Worm (Caenorhabditis elegans) whole organism, L3 larva: ENCODE measurements around the gene clc-1.

Experiments
- aly-2 ChIP-seq: fragments of 150-350 bp; optimal IDR thresholded peaks from 2 replicates; lab custom pipeline; 2014; ENCODE audit warnings: missing biosample characterization, missing genetic modification characterization
- ama-1 ChIP-seq: fragments of 150-350 bp; optimal IDR thresholded peaks from 2 replicates; lab custom pipeline; 2018
- ceh-16 ChIP-seq: sonication (generic microtip); optimal IDR thresholded peaks from 2 replicates; lab custom pipeline; 2017; ENCODE audit warnings: missing biosample characterization, missing genetic modification characterization
- ceh-28 ChIP-seq: fragments of 150-350 bp; optimal IDR thresholded peaks from 2 replicates; lab custom pipeline; 2014; ENCODE audit warnings: missing biosample characterization, missing genetic modification reagents, missing genetic modification characterization
- ceh-82 ChIP-seq: fragments of 150-350 bp; optimal IDR thresholded peaks from 2 replicates; lab custom pipeline; 2014; ENCODE audit warnings: missing biosample characterization, missing genetic modification characterization
- daf-12 ChIP-seq: fragments of 150-350 bp; optimal IDR thresholded peaks from 2 replicates; lab custom pipeline; 2014; ENCODE audit warnings: missing biosample characterization, missing genetic modification reagents, missing genetic modification characterization
- egl-27 ChIP-seq: sonication (generic microtip); optimal IDR thresholded peaks from 4 replicates; lab custom pipeline; 2017; ENCODE audit warnings: missing biosample characterization, missing genetic modification reagents, missing genetic modification characterization
- egl-5 ChIP-seq: fragments of 150-350 bp; optimal IDR thresholded peaks from 2 replicates; lab custom pipeline; 2017; ENCODE audit warnings: missing biosample characterization, missing genetic modification reagents, missing genetic modification characterization, inconsistent platforms
- elt-1 ChIP-seq: fragments of 150-350 bp; optimal IDR thresholded peaks from 2 replicates; lab custom pipeline; 2014; ENCODE audit warnings: missing biosample characterization, missing genetic modification characterization
- elt-2 ChIP-seq: sonication (generic microtip); optimal IDR thresholded peaks from 2 replicates; lab custom pipeline; 2016; ENCODE audit warnings: missing genetic modification reagents, mild to moderate bottlenecking, missing genetic modification characterization, missing compliant biosample characterization
- elt-3 ChIP-seq, 3 experiments: fragments of 150-350 bp in 1 of 3; sonication (generic microtip) in 2 of 3; optimal IDR thresholded peaks; 2 replicates in 2 of 3; 4 replicates in 1 of 3; lab custom pipeline; 2014 to 2017; ENCODE audit warnings: missing biosample characterization in 3 of 3, missing genetic modification characterization in 3 of 3
- eor-1 ChIP-seq, 2 experiments: fragments of 150-350 bp; optimal IDR thresholded peaks; 2 replicates each; lab custom pipeline; 2014 to 2018; ENCODE audit warnings: missing biosample characterization in 2 of 2, missing genetic modification characterization in 2 of 2
- fkh-10 ChIP-seq: sonication (generic microtip); optimal IDR thresholded peaks from 2 replicates; lab custom pipeline; 2017; ENCODE audit warnings: missing biosample characterization, missing genetic modification reagents, missing genetic modification characterization
- fkh-2 ChIP-seq: fragments of 150-350 bp; optimal IDR thresholded peaks from 2 replicates; lab custom pipeline; 2014; ENCODE audit warnings: missing biosample characterization, missing genetic modification reagents, missing genetic modification characterization
- fos-1 ChIP-seq: fragments of 150-350 bp; optimal IDR thresholded peaks from 2 replicates; lab custom pipeline; 2014; ENCODE audit warnings: missing biosample characterization, missing genetic modification characterization
- hmg-11 ChIP-seq: sonication (generic microtip); optimal IDR thresholded peaks from 2 replicates; lab custom pipeline; 2016; ENCODE audit warnings: missing genetic modification characterization, missing compliant biosample characterization
- jun-1 ChIP-seq: fragments of 150-350 bp; optimal IDR thresholded peaks from 2 replicates; lab custom pipeline; 2014; ENCODE audit warnings: missing biosample characterization, missing genetic modification reagents, missing genetic modification characterization
- lin-15B ChIP-seq: fragments of 150-350 bp; optimal IDR thresholded peaks from 2 replicates; lab custom pipeline; 2014; ENCODE audit warnings: missing biosample characterization, missing genetic modification characterization
- lin-39 ChIP-seq: fragments of 150-350 bp; optimal IDR thresholded peaks from 2 replicates; lab custom pipeline; 2018; ENCODE audit warnings: missing biosample characterization, missing genetic modification reagents, missing genetic modification characterization
- nfya-1 ChIP-seq: sonication (generic microtip); optimal IDR thresholded peaks from 2 replicates; lab custom pipeline; 2017; ENCODE audit warnings: missing genetic modification characterization, mild to moderate bottlenecking, missing compliant biosample characterization, antibody characterized with exemption, moderate library complexity; ENCODE audit not compliant: insufficient read depth
- nhr-11 ChIP-seq: fragments of 150-350 bp; optimal IDR thresholded peaks from 2 replicates; lab custom pipeline; 2014; ENCODE audit warnings: missing biosample characterization, missing genetic modification characterization
- nhr-12 ChIP-seq: fragments of 150-350 bp; optimal IDR thresholded peaks from 2 replicates; lab custom pipeline; 2014; ENCODE audit warnings: missing biosample characterization, missing genetic modification characterization
- nhr-237 ChIP-seq: fragments of 150-350 bp; optimal IDR thresholded peaks from 2 replicates; lab custom pipeline; 2014; ENCODE audit warnings: missing biosample characterization, missing genetic modification characterization
- nhr-25 ChIP-seq: sonication (generic microtip); optimal IDR thresholded peaks from 2 replicates; lab custom pipeline; 2017; ENCODE audit warnings: missing biosample characterization, missing genetic modification characterization
- nhr-43 ChIP-seq: sonication (generic microtip); optimal IDR thresholded peaks from 2 replicates; lab custom pipeline; 2016; ENCODE audit warnings: mild to moderate bottlenecking, missing genetic modification characterization, missing compliant biosample characterization; ENCODE audit not compliant: poor library complexity, severe bottlenecking
- nhr-76 ChIP-seq: fragments of 150-350 bp; sonication (generic microtip); optimal IDR thresholded peaks from 5 replicates; lab custom pipeline; 2014; ENCODE audit warnings: missing biosample characterization, missing genetic modification characterization
- nhr-77 ChIP-seq: fragments of 150-350 bp; optimal IDR thresholded peaks from 2 replicates; lab custom pipeline; 2014; ENCODE audit warnings: missing biosample characterization, missing genetic modification characterization
- pha-4 ChIP-seq: fragments of 150-350 bp; optimal IDR thresholded peaks from 2 replicates; lab custom pipeline; 2014; ENCODE audit warnings: missing biosample characterization, missing genetic modification reagents, missing genetic modification characterization
- pqm-1 ChIP-seq: fragments of 150-350 bp; optimal IDR thresholded peaks from 2 replicates; lab custom pipeline; 2017; ENCODE audit warnings: missing biosample characterization, missing genetic modification characterization, inconsistent platforms
- sea-2 ChIP-seq: fragments of 150-350 bp; sonication (generic microtip); optimal IDR thresholded peaks from 4 replicates; lab custom pipeline; 2014; ENCODE audit warnings: missing biosample characterization, missing genetic modification reagents, missing genetic modification characterization
- skn-1 ChIP-seq: fragments of 150-350 bp; optimal IDR thresholded peaks from 2 replicates; lab custom pipeline; 2014; ENCODE audit warnings: missing biosample characterization, missing genetic modification characterization
- snpc-4 ChIP-seq: fragments of 150-350 bp; optimal IDR thresholded peaks from 2 replicates; lab custom pipeline; 2014; ENCODE audit warnings: missing biosample characterization, missing genetic modification characterization
- tbx-2 ChIP-seq: sonication (generic microtip); optimal IDR thresholded peaks from 2 replicates; lab custom pipeline; 2016; ENCODE audit warnings: mild to moderate bottlenecking, missing genetic modification characterization, missing compliant biosample characterization
- unc-62 ChIP-seq: fragments of 150-350 bp; sonication (generic microtip); optimal IDR thresholded peaks from 4 replicates; lab custom pipeline; 2014; ENCODE audit warnings: missing biosample characterization, missing genetic modification reagents, missing genetic modification characterization
- zag-1 ChIP-seq: fragments of 150-350 bp; optimal IDR thresholded peaks from 2 replicates; lab custom pipeline; 2014; ENCODE audit warnings: missing biosample characterization, missing genetic modification characterization
- ztf-4 ChIP-seq: fragments of 150-350 bp; optimal IDR thresholded peaks from 2 replicates; lab custom pipeline; 2014; ENCODE audit warnings: missing biosample characterization, missing genetic modification characterization

clc-1 gene

ce11 chrX:11034430-11035117 is 12.7 kb upstream of the clc-1 start:
- TF ChIP-seq lin-15B (tag; lab: Kevin White, UChicago) (peak; percentile 10), elt-2 (tag; lab: Kevin White, UChicago) (peak; percentile 42), fkh-10 (GFP tag; lab: Kevin White, UChicago) (peak; percentile 31), fkh-2 (no peak), nhr-76 (tag; lab: Kevin White, UChicago) (no peak), lin-39 (peak; percentile 72), snpc-4 (tag; lab: Kevin White, UChicago) (no peak), nhr-11 (tag; lab: Kevin White, UChicago) (peak; percentile 1), pha-4 (peak; percentile 69), tbx-2 (tag; lab: Kevin White, UChicago) (peak; percentile 23), hmg-11 (tag; lab: Kevin White, UChicago) (peak; percentile 27), nhr-237 (no peak), ceh-28 (tag; lab: Kevin White, UChicago) (peak; percentile 43), pqm-1 (tag; lab: Kevin White, UChicago) (peak; percentile 10), nfya-1 (tag; lab: Kevin White, UChicago) (peak; percentile 69)

ce11 chrX:11035563-11035962 is 11.7 kb upstream of the clc-1 start:
- no peak for TF ChIP-seq nhr-237
- no peak for TF ChIP-seq ceh-16 (tag; lab: Kevin White, UChicago)
- peak; percentile 23 for TF ChIP-seq nfya-1 (tag; lab: Kevin White, UChicago)
- TF ChIP-seq skn-1 (tag; lab: Kevin White, UChicago): no peak
- no peak for TF ChIP-seq sea-2 (GFP tag; lab: Kevin White, UChicago)
- TF ChIP-seq eor-1 (tag; optimal IDR thresholded peaks at IDR 0.05; lab: Kevin White, UChicago): no peak
- no peak for TF ChIP-seq fkh-2
- TF ChIP-seq ceh-82 (tag; lab: Kevin White, UChicago): no peak
- TF ChIP-seq ama-1 (lab: Kevin White, UChicago): peak; percentile 3
- TF ChIP-seq egl-5: peak; percentile 26
- no peak for TF ChIP-seq elt-3 (tag; optimal IDR thresholded peaks at IDR 0.05; lab: Kevin White, UChicago)
- no peak for TF ChIP-seq jun-1 (tag; lab: Kevin White, UChicago)
- no peak for TF ChIP-seq nhr-77 (tag; lab: Kevin White, UChicago)
- TF ChIP-seq elt-1 (tag; lab: Kevin White, UChicago): no peak
- no peak for TF ChIP-seq zag-1 (tag; lab: Kevin White, UChicago)
- no peak for TF ChIP-seq ztf-4 (tag; lab: Kevin White, UChicago)
- no peak for TF ChIP-seq aly-2
- TF ChIP-seq snpc-4 (tag; lab: Kevin White, UChicago): no peak
- no peak for TF ChIP-seq egl-27 (tag; lab: Kevin White, UChicago)
- TF ChIP-seq nhr-43 (tag; lab: Kevin White, UChicago): no peak
- TF ChIP-seq lin-39: peak; percentile 40
- no peak for TF ChIP-seq hmg-11 (tag; lab: Kevin White, UChicago)
- TF ChIP-seq tbx-2 (tag; lab: Kevin White, UChicago): no peak
- no peak for TF ChIP-seq lin-15B (tag; lab: Kevin White, UChicago)
- no peak for TF ChIP-seq fos-1 (tag; lab: Kevin White, UChicago)
- TF ChIP-seq nhr-25 (tag; lab: Kevin White, UChicago): no peak
- TF ChIP-seq elt-2 (tag; lab: Kevin White, UChicago): no peak
- TF ChIP-seq daf-12 (tag; lab: Kevin White, UChicago): no peak
- TF ChIP-seq pqm-1 (tag; lab: Kevin White, UChicago): no peak
- no peak for TF ChIP-seq unc-62 (GFP tag; lab: Kevin White, UChicago)
- TF ChIP-seq nhr-12 (tag; lab: Kevin White, UChicago): no peak
- TF ChIP-seq pha-4: no peak
